Fruit fly (Drosophila melanogaster): Measurements from ENCODE around the gene CG4238.

Gene CG4238

DNA sequence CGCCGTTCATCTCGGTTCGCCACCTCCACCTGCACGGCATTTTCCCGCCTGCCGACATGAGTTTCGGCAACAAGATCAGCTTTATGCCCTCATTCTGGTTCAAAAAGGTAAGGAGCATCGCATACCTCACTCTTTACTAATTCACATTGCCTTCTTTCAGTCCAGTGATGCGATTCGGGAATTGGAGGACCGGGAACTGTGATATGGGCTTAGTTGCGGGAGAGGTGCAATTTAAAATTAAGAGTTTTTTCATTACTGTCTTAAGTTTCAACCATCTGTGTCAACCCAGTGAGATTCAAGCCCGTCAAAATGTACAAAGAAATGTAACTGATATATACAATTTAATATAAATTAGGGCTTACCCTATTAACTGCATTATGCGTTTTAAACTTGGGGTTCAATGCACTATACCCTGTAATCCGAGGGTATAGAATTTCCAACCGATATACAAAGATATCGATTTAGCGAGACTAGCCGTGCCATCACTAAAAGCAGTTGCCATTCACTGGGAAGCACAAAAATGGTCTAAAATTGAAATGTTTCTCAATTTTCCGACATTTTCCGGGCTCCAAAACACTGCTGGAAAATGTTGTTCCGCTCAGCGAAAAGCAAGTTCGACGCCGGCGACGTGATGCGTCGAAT, 27.8 kb upstream of the CG4238 start, which contains the start of gene CG7289:
TSS of gene CG7289 (plus strand) at position 492 of the 642 bp plus-strand sequence.
- TF ChIP-seq toe (GFP tag; optimal IDR thresholded peaks at IDR 0.05): peak; percentile 58
- no peak for TF ChIP-seq CG1620 (GFP tag; optimal IDR thresholded peaks at IDR 0.05)
- peak; percentile 29 for TF ChIP-seq Mnt (GFP tag; optimal IDR thresholded peaks at IDR 0.05)
- TF ChIP-seq CG7101 (tag; optimal IDR thresholded peaks at IDR 0.05): peak; percentile 18
- TF ChIP-seq CG14711 (tag; optimal IDR thresholded peaks at IDR 0.05): peak; percentile 0
- peak; percentile 13 for TF ChIP-seq CG12768 (GFP tag; optimal IDR thresholded peaks at IDR 0.05)

DNA sequence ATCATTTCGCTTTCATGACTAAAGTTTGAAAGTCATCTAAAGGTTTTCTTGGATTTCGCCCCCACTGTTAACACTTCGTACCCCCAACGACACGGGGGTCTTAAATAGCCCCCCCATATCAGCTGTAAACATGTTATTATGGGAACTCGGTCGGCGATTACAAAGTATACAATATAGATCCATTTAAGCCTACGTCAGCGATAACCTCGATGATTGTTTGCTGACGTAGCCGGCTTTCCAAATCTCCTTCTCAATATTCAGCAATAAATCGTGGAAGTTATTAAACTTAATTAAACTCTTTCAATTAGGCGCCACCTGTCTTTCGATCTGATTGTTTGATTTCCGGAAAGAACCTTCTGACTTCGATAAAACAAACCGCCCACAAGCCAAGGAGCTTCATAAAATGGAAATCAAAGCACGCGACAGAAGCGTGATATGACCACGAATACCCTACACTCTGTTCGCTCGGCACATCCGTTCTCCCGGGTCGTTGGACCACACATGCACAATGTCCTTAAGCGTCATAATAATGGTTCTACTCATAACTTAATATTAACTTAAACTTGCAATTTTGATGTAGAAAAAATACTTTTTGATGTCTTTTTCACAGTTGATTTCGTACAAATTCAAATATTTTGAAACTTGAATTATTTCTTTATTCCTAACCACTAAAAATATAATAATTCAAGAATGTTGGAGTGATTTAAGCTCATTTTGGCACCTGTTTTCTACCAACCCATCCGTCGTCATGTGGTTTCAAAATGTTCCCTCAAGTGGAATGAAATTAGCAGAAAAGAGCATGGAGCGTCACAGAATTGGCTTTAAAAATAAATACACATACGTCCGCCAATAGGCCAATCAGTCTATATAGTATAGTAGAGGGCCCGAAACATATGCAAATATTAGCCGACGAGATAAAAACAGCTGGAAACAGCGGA, 23.0 kb upstream of the CG4238 start:
- TF ChIP-seq Mnt (GFP tag; optimal IDR thresholded peaks at IDR 0.05): peak; percentile 15
- TF ChIP-seq CG11617 (GFP tag; optimal IDR thresholded peaks at IDR 0.05): peak; percentile 68
- no peak for TF ChIP-seq CG12768 (GFP tag; optimal IDR thresholded peaks at IDR 0.05)
- TF ChIP-seq cnc (optimal IDR thresholded peaks at IDR 0.05): no peak
- TF ChIP-seq Hr96 (GFP tag; optimal IDR thresholded peaks at IDR 0.05): peak; percentile 59
- TF ChIP-seq tj (GFP tag; optimal IDR thresholded peaks at IDR 0.05): peak; percentile 98
- no peak for TF ChIP-seq CG5204 (GFP tag; optimal IDR thresholded peaks at IDR 0.05)
- TF ChIP-seq cic (GFP tag; optimal IDR thresholded peaks at IDR 0.05): peak; percentile 71
- no peak for TF ChIP-seq Crg-1 (GFP tag; optimal IDR thresholded peaks at IDR 0.05)
- peak; percentile 41 for TF ChIP-seq toe (GFP tag; optimal IDR thresholded peaks at IDR 0.05)
- peak; percentile 21 for TF ChIP-seq Clk (GFP tag; optimal IDR thresholded peaks at IDR 0.05)
- no peak for TF ChIP-seq ovo (GFP tag; optimal IDR thresholded peaks at IDR 0.05)
- peak; percentile 59 for TF ChIP-seq CG7045 (GFP tag; optimal IDR thresholded peaks at IDR 0.05)
- TF ChIP-seq CG14711 (tag; optimal IDR thresholded peaks at IDR 0.05): peak; percentile 30
- no peak for TF ChIP-seq pad (GFP tag; optimal IDR thresholded peaks at IDR 0.05)
- TF ChIP-seq bab1 (GFP tag; optimal IDR thresholded peaks at IDR 0.05): peak; percentile 7
- TF ChIP-seq CG7101 (tag; optimal IDR thresholded peaks at IDR 0.05): peak; percentile 40
- TF ChIP-seq CG33017 (tag; optimal IDR thresholded peaks at IDR 0.05): no peak
- peak; percentile 92 for TF ChIP-seq kay (GFP tag; ENCODE audit: borderline replicate concordance)
- no peak for TF ChIP-seq CG1620 (GFP tag; optimal IDR thresholded peaks at IDR 0.05)

DNA sequence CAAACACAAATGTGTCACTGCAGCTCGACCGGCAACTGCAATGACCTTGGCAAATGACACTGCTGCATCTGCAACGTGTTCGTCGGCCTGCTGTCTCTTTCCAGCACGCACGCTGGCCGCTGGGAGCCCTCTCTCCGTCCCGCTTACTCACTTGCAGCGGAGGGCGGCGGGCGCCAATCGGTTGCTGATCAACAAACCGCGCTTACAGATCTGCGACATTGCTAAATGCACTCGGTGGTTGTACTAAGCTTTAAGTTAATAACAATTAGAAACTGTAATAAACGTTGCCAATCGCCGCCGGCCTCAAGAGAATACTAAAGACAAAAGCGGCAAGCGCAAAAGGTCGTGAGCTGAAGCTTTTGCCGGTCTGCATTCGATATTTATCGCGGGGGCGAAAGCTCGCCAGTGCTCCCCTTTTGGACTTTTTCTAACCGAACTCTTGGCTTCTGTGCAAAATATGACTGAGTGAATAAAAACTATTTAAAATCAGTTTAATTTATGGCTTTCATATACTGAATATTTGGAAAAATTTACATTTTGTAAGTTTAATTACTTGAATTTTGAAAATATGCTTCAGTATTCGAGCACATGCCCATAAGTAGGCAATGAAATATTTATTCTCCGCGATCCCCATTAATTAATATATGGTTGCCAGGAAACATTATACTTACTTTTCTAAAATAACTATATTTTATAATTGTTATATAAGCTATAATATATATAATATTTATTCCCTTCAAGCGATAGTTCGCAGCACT, 22.0 kb upstream of the CG4238 start, which contains the start of gene Got2:
TSS of gene Got2 (minus strand) at position 325 of the 758 bp plus-strand sequence.
- peak; percentile 13 for TF ChIP-seq bab1 (GFP tag; optimal IDR thresholded peaks at IDR 0.05)
- peak; percentile 50 for TF ChIP-seq CG7101 (tag; optimal IDR thresholded peaks at IDR 0.05)
- TF ChIP-seq tj (GFP tag; optimal IDR thresholded peaks at IDR 0.05): peak; percentile 79
- TF ChIP-seq CG7045 (GFP tag; optimal IDR thresholded peaks at IDR 0.05): no peak
- peak; percentile 35 for TF ChIP-seq CG11617 (GFP tag; optimal IDR thresholded peaks at IDR 0.05)
- TF ChIP-seq CG14711 (tag; optimal IDR thresholded peaks at IDR 0.05): no peak
- peak; percentile 93 for TF ChIP-seq Mnt (GFP tag; optimal IDR thresholded peaks at IDR 0.05)
- TF ChIP-seq CG33017 (tag; optimal IDR thresholded peaks at IDR 0.05): peak; percentile 35
- no peak for TF ChIP-seq cnc (optimal IDR thresholded peaks at IDR 0.05)
- TF ChIP-seq ovo (GFP tag; optimal IDR thresholded peaks at IDR 0.05): no peak
- TF ChIP-seq toe (GFP tag; optimal IDR thresholded peaks at IDR 0.05): peak; percentile 16
- TF ChIP-seq CG1620 (GFP tag; optimal IDR thresholded peaks at IDR 0.05): no peak
- peak; percentile 83 for TF ChIP-seq cic (GFP tag; optimal IDR thresholded peaks at IDR 0.05)
- TF ChIP-seq CG12768 (GFP tag; optimal IDR thresholded peaks at IDR 0.05): peak; percentile 36
- TF ChIP-seq Hr96 (GFP tag; optimal IDR thresholded peaks at IDR 0.05): no peak
- TF ChIP-seq kay (GFP tag; ENCODE audit: borderline replicate concordance): no peak

DNA sequence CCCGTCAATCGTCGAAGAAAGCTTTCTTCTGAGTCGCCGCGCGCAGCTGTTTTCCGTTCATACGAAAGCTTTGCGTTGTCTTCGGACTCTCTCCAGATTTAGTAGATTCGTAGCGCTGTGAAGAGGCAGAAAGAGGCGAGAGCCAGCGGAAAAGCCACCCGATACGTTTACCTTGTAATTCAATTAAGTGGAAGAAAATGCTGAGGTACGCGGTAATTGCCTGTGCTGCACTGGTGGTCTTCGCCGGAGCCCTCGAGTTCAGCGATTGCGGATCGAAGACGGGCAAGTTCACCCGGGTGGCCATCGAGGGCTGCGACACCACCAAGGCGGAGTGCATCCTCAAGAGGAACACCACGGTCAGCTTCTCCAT, 21.5 kb upstream of the CG4238 start, which contains the start of gene Npc2a:
TSS of gene Npc2a (plus strand) at position 99 of the 370 bp plus-strand sequence.
- TF ChIP-seq Crg-1 (GFP tag; optimal IDR thresholded peaks at IDR 0.05): no peak
- TF ChIP-seq Mnt (GFP tag; optimal IDR thresholded peaks at IDR 0.05): no peak
- peak; percentile 56 for TF ChIP-seq bab1 (GFP tag; optimal IDR thresholded peaks at IDR 0.05)
- peak; percentile 98 for TF ChIP-seq tj (GFP tag; optimal IDR thresholded peaks at IDR 0.05)

DNA sequence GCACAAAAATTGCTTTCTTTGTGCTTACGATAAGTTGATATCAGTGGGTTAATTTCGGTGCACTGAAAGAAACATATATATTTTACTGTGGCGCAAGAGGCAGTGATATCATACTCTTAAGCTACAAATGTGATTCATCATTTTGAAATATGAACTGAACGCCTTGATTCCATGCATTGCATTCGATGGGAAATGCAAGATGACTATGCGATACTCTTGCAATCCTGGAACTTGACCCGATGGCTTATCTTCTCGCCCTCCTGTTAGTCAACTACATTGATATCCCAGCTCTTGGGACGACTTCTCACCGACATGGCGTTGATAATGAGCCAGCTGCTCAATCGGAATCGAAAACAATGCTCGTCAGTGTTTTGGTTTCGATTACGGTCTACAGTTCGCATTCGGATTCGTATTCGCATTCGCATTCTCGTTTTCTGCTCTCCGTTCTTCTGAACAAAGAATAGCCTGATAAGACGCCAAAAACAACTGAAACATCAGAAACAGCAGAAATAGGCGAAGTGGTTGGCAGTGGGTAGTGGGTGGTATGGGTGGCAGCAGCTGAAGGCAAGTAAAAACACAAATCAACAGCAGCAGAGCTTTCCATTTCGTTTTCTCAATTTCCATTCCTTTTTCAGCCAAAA, 20.3 kb upstream of the CG4238 start:
- TF ChIP-seq bab1 (GFP tag; optimal IDR thresholded peaks at IDR 0.05) (peak; percentile 25), Clk (GFP tag; optimal IDR thresholded peaks at IDR 0.05) (no peak), CG33017 (tag; optimal IDR thresholded peaks at IDR 0.05) (no peak), tj (GFP tag; optimal IDR thresholded peaks at IDR 0.05) (peak; percentile 32), CG5204 (GFP tag; optimal IDR thresholded peaks at IDR 0.05) (no peak), CG12768 (GFP tag; optimal IDR thresholded peaks at IDR 0.05) (no peak), ovo (GFP tag; optimal IDR thresholded peaks at IDR 0.05) (no peak), Mnt (GFP tag; optimal IDR thresholded peaks at IDR 0.05) (no peak), toe (GFP tag; optimal IDR thresholded peaks at IDR 0.05) (no peak), cic (GFP tag; optimal IDR thresholded peaks at IDR 0.05) (no peak), cnc (optimal IDR thresholded peaks at IDR 0.05) (peak in 1 of 2 experiments; percentile 25), Hr96 (GFP tag; optimal IDR thresholded peaks at IDR 0.05) (no peak), Crg-1 (GFP tag; optimal IDR thresholded peaks at IDR 0.05) (no peak)
